Fruit fly (Drosophila melanogaster) whole organism, prepupa: ENCODE data around the gene CG4000.

Experiments used
- Lpt ChIP-seq: fragments of 200-800 bp; sonication (Bioruptor generic); optimal IDR thresholded peaks from 3 replicates; lab custom pipeline; 2016; ENCODE audit warnings: missing biosample characterization, missing genetic modification characterization
- eg ChIP-seq: fragments of 200-800 bp; sonication (Bioruptor generic); IDR thresholded peaks from 3 replicates; pipeline ENCODE4 v1.3.6; 2022; ENCODE audit warnings: missing biosample characterization, missing genetic modification characterization

DNA sequence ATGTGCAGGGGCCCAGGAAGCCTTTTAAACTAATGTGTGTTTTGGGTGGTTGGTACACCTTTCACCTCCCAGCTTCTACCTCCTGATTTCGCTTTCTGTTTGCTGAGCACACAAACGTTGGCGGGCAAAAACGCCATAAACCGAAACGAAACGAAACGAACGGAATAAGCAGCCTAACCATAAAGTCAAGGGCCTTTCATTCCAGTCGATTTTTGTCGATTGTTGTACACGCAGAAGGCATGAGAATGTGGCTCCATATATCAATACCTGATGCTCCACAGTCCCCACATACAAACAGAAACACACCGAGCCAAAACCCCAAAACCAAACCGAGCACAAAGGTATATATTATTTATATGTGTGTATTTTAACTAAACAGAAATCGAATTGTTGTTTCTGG lies 46.3 kb upstream of the CG4000 start:
- TF ChIP-seq Lpt (GFP tag; lab: Kevin White, UChicago), result no peak
- no peak for TF ChIP-seq eg (GFP tag; lab: Robert Waterston, UW)
